Worm (Caenorhabditis elegans): ENCODE measurements around the gene srx-47.
A peak's percentile ranks its signal among the peaks of the same experiment; 100 is the strongest.

Gene srx-47

DNA sequence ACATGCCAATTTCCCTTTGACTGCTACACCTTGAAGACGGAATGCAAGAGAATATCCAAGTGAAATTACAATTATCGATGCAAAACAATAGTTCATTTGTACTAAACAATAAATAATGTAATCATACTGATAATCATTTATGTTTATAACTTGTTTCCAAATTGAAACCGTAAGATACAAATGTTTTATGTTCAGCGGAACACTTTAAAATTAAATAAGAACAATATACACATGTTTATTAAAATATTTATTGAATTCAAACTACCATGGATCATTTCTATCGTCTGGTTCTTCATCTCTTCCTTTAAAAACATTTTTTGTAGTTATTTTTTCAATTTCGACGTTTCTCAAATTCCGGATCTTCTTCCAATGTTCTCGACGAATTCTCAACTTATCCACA lies 5.6 kb downstream of the srx-47 start, which contains the start of gene ttr-40:
ttr-40 (minus strand) TSS at position 101 of the 400 bp plus-strand sequence.
- no peak for TF ChIP-seq C17E4.6 (GFP tag; IDR thresholded peaks at IDR 0.05)
- TF ChIP-seq sptf-2 (GFP tag; optimal IDR thresholded peaks at IDR 0.05): no peak
- TF ChIP-seq B0019.2 (GFP tag; conservative IDR thresholded peaks at IDR 0.05): no peak
- no peak for TF ChIP-seq ceh-58 (GFP tag; IDR thresholded peaks at IDR 0.05)
- no peak for TF ChIP-seq athp-1 (tag; optimal IDR thresholded peaks at IDR 0.05)
- TF ChIP-seq F55B11.4 (tag; optimal IDR thresholded peaks at IDR 0.05; ENCODE audit: borderline replicate concordance, insufficient read depth): no peak
- TF ChIP-seq Y53G8AR.9 (GFP tag; conservative IDR thresholded peaks at IDR 0.05): no peak
- no peak for TF ChIP-seq lir-1 (GFP tag; conservative IDR thresholded peaks at IDR 0.05)
- TF ChIP-seq tbx-9 (tag; optimal IDR thresholded peaks at IDR 0.05; ENCODE audit: borderline replicate concordance): no peak
- TF ChIP-seq nfyb-1 (GFP tag; IDR thresholded peaks at IDR 0.05): no peak
- TF ChIP-seq gei-17 (GFP tag; optimal IDR thresholded peaks at IDR 0.05): no peak
- no peak for TF ChIP-seq bed-2 (GFP tag; IDR thresholded peaks at IDR 0.05)
- no peak for TF ChIP-seq ztf-25 (GFP tag; IDR thresholded peaks at IDR 0.05)
- TF ChIP-seq cebp-2 (GFP tag; IDR thresholded peaks at IDR 0.05): no peak
- TF ChIP-seq rec-8 (tag; optimal IDR thresholded peaks at IDR 0.05): no peak
- TF ChIP-seq dpff-1 (tag; optimal IDR thresholded peaks at IDR 0.05): no peak
- no peak for TF ChIP-seq F10E7.11 (tag; optimal IDR thresholded peaks at IDR 0.05)
- no peak for TF ChIP-seq ceh-40 (GFP tag; IDR thresholded peaks at IDR 0.05)
- no peak for TF ChIP-seq sea-2 (GFP tag; IDR thresholded peaks at IDR 0.05)
- no peak for TF ChIP-seq attf-6 (GFP tag; IDR thresholded peaks at IDR 0.05)

DNA sequence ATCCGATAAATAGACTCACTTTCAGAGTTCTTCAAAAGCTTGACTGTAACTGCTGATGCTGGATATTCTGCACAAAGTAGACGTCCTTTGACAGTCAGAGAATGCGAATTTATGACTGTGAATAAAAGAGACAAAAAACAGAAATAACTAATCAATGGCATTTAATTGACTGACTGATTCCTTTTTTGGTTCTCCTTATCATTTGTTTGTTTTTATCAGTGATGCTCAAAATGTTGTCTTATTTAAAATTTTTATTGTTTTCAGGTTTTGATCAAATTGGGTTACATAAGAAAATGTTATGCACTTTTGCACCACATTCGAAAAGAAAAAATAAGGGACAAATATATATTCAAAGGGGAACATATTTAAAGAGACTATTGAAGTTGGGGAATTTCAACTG lies 6.6 kb downstream of the srx-47 start, which contains the start of gene ttr-49:
ttr-49 (minus strand) TSS at position 171 of the 400 bp plus-strand sequence.
- TF ChIP-seq K12H6.12 (tag; optimal IDR thresholded peaks at IDR 0.05): no peak
- peak; percentile 51 for TF ChIP-seq nhr-80 (tag; optimal IDR thresholded peaks at IDR 0.05)

DNA sequence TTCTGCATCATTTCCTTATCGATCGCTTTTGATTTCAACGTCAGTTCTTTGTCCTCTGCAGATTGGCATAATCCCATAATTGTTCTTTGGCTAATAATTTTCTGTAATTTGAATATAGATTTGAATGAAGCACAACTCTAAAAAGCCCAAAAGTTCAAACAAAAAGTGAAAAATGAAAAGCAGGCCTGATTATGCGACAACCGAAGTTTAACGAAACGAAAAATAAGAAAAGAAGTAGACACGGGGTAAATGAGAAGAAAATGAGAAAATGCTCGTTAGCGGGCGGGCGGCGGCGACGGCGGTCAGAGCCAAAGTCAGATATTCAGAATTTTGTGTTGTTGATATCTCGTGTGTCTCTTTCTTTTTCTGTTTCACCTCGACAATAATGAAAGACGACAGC lies 9.9 kb downstream of the srx-47 start, which contains the start of gene gpa-3:
gpa-3 (minus strand) TSS at position 101 of the 400 bp plus-strand sequence.
- TF ChIP-seq F33H1.4 (GFP tag; IDR thresholded peaks at IDR 0.05): no peak
- TF ChIP-seq somi-1 (GFP tag; optimal IDR thresholded peaks at IDR 0.05): no peak
- no peak for TF ChIP-seq cebp-1 (GFP tag; IDR thresholded peaks at IDR 0.05)
- no peak for TF ChIP-seq cebp-1 (tag; optimal IDR thresholded peaks at IDR 0.05)
- no peak for TF ChIP-seq B0035.1 (tag; optimal IDR thresholded peaks at IDR 0.05)
- TF ChIP-seq egrh-3 (GFP tag; IDR thresholded peaks at IDR 0.05): no peak

DNA sequence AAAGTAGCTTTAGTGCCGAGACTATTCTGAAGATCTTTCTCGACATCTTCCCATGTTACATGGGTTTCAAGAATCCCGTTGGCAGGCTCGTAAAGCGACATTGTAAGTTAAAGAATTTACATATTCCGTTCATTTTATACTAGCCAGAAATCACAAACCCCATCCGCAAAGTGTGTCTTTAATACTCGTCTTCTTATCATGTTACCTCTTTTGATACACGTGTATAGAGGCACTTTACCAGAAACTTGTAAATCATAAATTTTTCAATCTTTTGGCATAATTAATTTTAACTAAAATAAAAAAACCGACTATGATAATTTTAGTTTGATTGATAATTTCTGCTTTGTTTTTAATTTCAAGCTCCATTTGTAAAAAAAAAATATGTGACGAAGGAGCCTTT lies 21.2 kb downstream of the srx-47 start, which contains the start of gene E02C12.6:
E02C12.6 (minus strand) TSS at position 101 of the 400 bp plus-strand sequence.
- TF ChIP-seq Y56A3A.18 (GFP tag; IDR thresholded peaks at IDR 0.05) (no peak), lin-54 (GFP tag; optimal IDR thresholded peaks at IDR 0.05) (no peak), tbp1 (GFP tag; optimal IDR thresholded peaks at IDR 0.05) (no peak), akir-1 (GFP tag; optimal IDR thresholded peaks at IDR 0.05) (no peak), ZK185.1 (tag; optimal IDR thresholded peaks at IDR 0.05; ENCODE audit: poor library complexity, severe bottlenecking) (no peak), chd-7 (tag; optimal IDR thresholded peaks at IDR 0.05) (no peak), ceh-100 (GFP tag; IDR thresholded peaks at IDR 0.05) (no peak), C17E4.6 (GFP tag; IDR thresholded peaks at IDR 0.05) (no peak), somi-1 (GFP tag; optimal IDR thresholded peaks at IDR 0.05) (no peak), T26A5.8 (tag; optimal IDR thresholded peaks at IDR 0.05) (no peak), unc-62 (GFP tag; optimal IDR thresholded peaks at IDR 0.05) (no peak), F37B4.10 (GFP tag; IDR thresholded peaks at IDR 0.05) (no peak), atf-7 (tag; optimal IDR thresholded peaks at IDR 0.05) (no peak), him-1 (tag; optimal IDR thresholded peaks at IDR 0.05) (no peak), cebp-1 (GFP tag; IDR thresholded peaks at IDR 0.05) (no peak), cebp-1 (tag; optimal IDR thresholded peaks at IDR 0.05) (no peak), F57C9.4 (tag; optimal IDR thresholded peaks at IDR 0.05) (no peak)

Data from whole organism, young adult.